Worm (Caenorhabditis elegans): ENCODE data around the gene nhr-57.

- TF ChIP-seq daf-8 (GFP tag; IDR thresholded peaks at IDR 0.05) (no peak), ama-1 (optimal IDR thresholded peaks at IDR 0.05) (no peak), ceh-82 (tag; optimal IDR thresholded peaks at IDR 0.05) (no peak), unc-62 (GFP tag; optimal IDR thresholded peaks at IDR 0.05 in 1 of 2) (no peak), unc-62 (tag; optimal IDR thresholded peaks at IDR 0.05) (no peak), duxl-1 (tag; optimal IDR thresholded peaks at IDR 0.05; ENCODE audit: poor library complexity) (no peak), nhr-28 (tag; optimal IDR thresholded peaks at IDR 0.05) (no peak), zag-1 (tag; optimal IDR thresholded peaks at IDR 0.05) (no peak), attf-4 (tag; optimal IDR thresholded peaks at IDR 0.05) (no peak), ztf-11 (tag; optimal IDR thresholded peaks at IDR 0.05) (no peak), lim-7 (GFP tag; IDR thresholded peaks at IDR 0.05) (no peak), dmd-8 (GFP tag; IDR thresholded peaks at IDR 0.05) (no peak), pha-4 (GFP tag; IDR thresholded peaks at IDR 0.05) (no peak), pha-4 (tag; optimal IDR thresholded peaks at IDR 0.05) (peak; percentile 8)
Measured at ce11 chrV:4164504-4164959, 32.8 kb downstream of the nhr-57 start, which contains the start of gene Y45G5AM.3.
